Worm (Caenorhabditis elegans) whole organism, L4 larva: ENCODE data around the gene T28A11.20.

ENCODE experiments used
- F37D6.2 ChIP-seq: sonication (generic microtip); optimal IDR thresholded peaks from 2 replicates; lab custom pipeline; 2016; ENCODE audit warnings: mild to moderate bottlenecking, missing genetic modification characterization, missing compliant biosample characterization
- F44E2.7 ChIP-seq: fragments of 200-800 bp; sonication (Bioruptor generic); IDR thresholded peaks from 2 replicates; pipeline ENCODE4 v2.1.2; 2022; ENCODE audit warnings: missing genetic modification characterization, missing compliant biosample characterization
- F49E8.2 ChIP-seq: sonication (generic microtip); optimal IDR thresholded peaks from 2 replicates; lab custom pipeline; 2016; ENCODE audit warnings: missing compliant biosample characterization, mild to moderate bottlenecking, missing genetic modification characterization, borderline replicate concordance
- R02D3.7 ChIP-seq: fragments of 150-350 bp; sonication (generic microtip); optimal IDR thresholded peaks from 3 replicates; lab custom pipeline; 2014; ENCODE audit warnings: missing biosample characterization, missing genetic modification characterization
- T20F7.1 ChIP-seq: fragments of 200-800 bp; sonication (Bioruptor generic); optimal IDR thresholded peaks from 2 replicates; lab custom pipeline; 2018; ENCODE audit warnings: mild to moderate bottlenecking, missing genetic modification characterization, missing compliant biosample characterization
- aha-1 ChIP-seq: fragments of 150-350 bp; peaks from one replicate; lab custom pipeline; 2014; ENCODE audit warnings: missing biosample characterization, missing genetic modification characterization
- arid-1 ChIP-seq: fragments of 200-800 bp; sonication (Bioruptor generic); conservative IDR thresholded peaks from 2 replicates; pipeline ENCODE4 v1.3.6; 2022; ENCODE audit warnings: missing genetic modification reagents, missing genetic modification characterization, missing compliant biosample characterization
- ceh-28 ChIP-seq: fragments of 150-350 bp; optimal IDR thresholded peaks from 2 replicates; lab custom pipeline; 2014; ENCODE audit warnings: missing biosample characterization, missing genetic modification reagents, missing genetic modification characterization
- ceh-32 ChIP-seq: sonication (generic microtip); optimal IDR thresholded peaks from 2 replicates; lab custom pipeline; 2016; ENCODE audit warnings: mild to moderate bottlenecking, missing genetic modification characterization, missing compliant biosample characterization; ENCODE audit not compliant: poor library complexity
- ceh-44 ChIP-seq: fragments of 200-800 bp; sonication (Bioruptor generic); IDR thresholded peaks from 2 replicates; pipeline ENCODE4 v1.3.6; 2022; ENCODE audit warnings: missing genetic modification reagents, missing genetic modification characterization, missing compliant biosample characterization
- ceh-62 ChIP-seq: sonication (generic microtip); optimal IDR thresholded peaks from 2 replicates; lab custom pipeline; 2017; ENCODE audit warnings: missing biosample characterization, missing genetic modification characterization
- ceh-82 ChIP-seq: sonication (generic microtip); optimal IDR thresholded peaks from 2 replicates; lab custom pipeline; 2017; ENCODE audit warnings: missing biosample characterization, missing genetic modification characterization
- ctbp-1 ChIP-seq: fragments of 200-800 bp; sonication (Bioruptor generic); IDR thresholded peaks from 2 replicates; pipeline ENCODE4 v1.3.6; 2022; ENCODE audit warnings: missing genetic modification reagents, missing genetic modification characterization, missing compliant biosample characterization
- daf-12 ChIP-seq: fragments of 150-350 bp; optimal IDR thresholded peaks from 2 replicates; lab custom pipeline; 2014; ENCODE audit warnings: missing biosample characterization, missing genetic modification reagents, missing genetic modification characterization
- daf-16 ChIP-seq, 3 experiments: sonication (generic microtip); optimal IDR thresholded peaks; 2 replicates each; lab custom pipeline; 2016 to 2017; ENCODE audit warnings: missing genetic modification characterization in 3 of 3, missing genetic modification reagents in 3 of 3, mild to moderate bottlenecking in 2 of 3, missing compliant biosample characterization in 2 of 3, missing biosample characterization in 1 of 3, moderate library complexity in 1 of 3
- dmd-8 ChIP-seq: fragments of 200-800 bp; sonication (Bioruptor generic); IDR thresholded peaks from 2 replicates; pipeline ENCODE4 v1.3.6; 2022; ENCODE audit warnings: missing genetic modification characterization, missing compliant biosample characterization
- gei-8 ChIP-seq: fragments of 200-800 bp; sonication (Bioruptor generic); optimal IDR thresholded peaks from 2 replicates; lab custom pipeline; 2018; ENCODE audit warnings: mild to moderate bottlenecking, missing genetic modification characterization, missing compliant biosample characterization
- hlh-30 ChIP-seq: sonication (generic microtip); optimal IDR thresholded peaks from 2 replicates; lab custom pipeline; 2017; ENCODE audit warnings: antibody characterized with exemption, mild to moderate bottlenecking, missing genetic modification characterization, missing compliant biosample characterization; ENCODE audit not compliant: insufficient read depth
- lim-7 ChIP-seq: fragments of 200-800 bp; sonication (Bioruptor generic); IDR thresholded peaks from 2 replicates; pipeline ENCODE4 v1.3.6; 2022; ENCODE audit warnings: missing genetic modification characterization, missing compliant biosample characterization
- lin-38 ChIP-seq: fragments of 200-800 bp; sonication (Bioruptor generic); IDR thresholded peaks from 2 replicates; pipeline ENCODE4 v1.3.6; 2022; ENCODE audit warnings: missing genetic modification reagents, missing genetic modification characterization, missing compliant biosample characterization
- lin-39 ChIP-seq: fragments of 150-350 bp; optimal IDR thresholded peaks from 2 replicates; lab custom pipeline; 2014; ENCODE audit warnings: missing biosample characterization, missing genetic modification reagents, missing genetic modification characterization
- madf-5 ChIP-seq, 2 experiments: fragments of 200-800 bp; sonication (Bioruptor generic); IDR thresholded peaks; 2 replicates each; pipeline ENCODE4 v1.3.6; 2022; ENCODE audit warnings: missing compliant biosample characterization in 2 of 2, missing genetic modification characterization in 2 of 2
- mdl-1 ChIP-seq, 2 experiments: fragments of 150-350 bp in 1 of 2; sonication (generic microtip) in 1 of 2; optimal IDR thresholded peaks; 2 replicates each; lab custom pipeline; 2014 to 2017; ENCODE audit warnings: missing biosample characterization in 2 of 2, missing genetic modification characterization in 2 of 2
- mxl-2 ChIP-seq: fragments of 200-800 bp; sonication (Bioruptor generic); conservative IDR thresholded peaks from 2 replicates; pipeline ENCODE4 v1.3.6; 2022; ENCODE audit warnings: missing genetic modification reagents, missing genetic modification characterization, missing compliant biosample characterization
- nhr-10 ChIP-seq: fragments of 150-350 bp; optimal IDR thresholded peaks from 2 replicates; lab custom pipeline; 2014; ENCODE audit warnings: missing biosample characterization, missing genetic modification characterization
- nhr-111 ChIP-seq: fragments of 200-800 bp; sonication (Bioruptor generic); optimal IDR thresholded peaks from 2 replicates; lab custom pipeline; 2018; ENCODE audit warnings: mild to moderate bottlenecking, missing genetic modification characterization, missing compliant biosample characterization
- nhr-28 ChIP-seq: fragments of 150-350 bp; optimal IDR thresholded peaks from 2 replicates; lab custom pipeline; 2014; ENCODE audit warnings: missing biosample characterization, missing genetic modification characterization
- nhr-6 ChIP-seq: fragments of 150-350 bp; optimal IDR thresholded peaks from 2 replicates; lab custom pipeline; 2014; ENCODE audit warnings: missing biosample characterization, missing genetic modification characterization
- nhr-76 ChIP-seq: fragments of 150-350 bp; optimal IDR thresholded peaks from 2 replicates; lab custom pipeline; 2014; ENCODE audit warnings: missing biosample characterization, missing genetic modification characterization
- rbr-2 ChIP-seq: sonication (generic microtip); optimal IDR thresholded peaks from 2 replicates; lab custom pipeline; 2016; ENCODE audit warnings: missing genotype, missing genetic modification characterization, missing compliant biosample characterization
- sdz-12 ChIP-seq: fragments of 200-800 bp; sonication (Bioruptor generic); optimal IDR thresholded peaks from 2 replicates; lab custom pipeline; 2018; ENCODE audit warnings: mild to moderate bottlenecking, missing genetic modification characterization, missing compliant biosample characterization
- set-16 ChIP-seq: fragments of 200-800 bp; sonication (Bioruptor generic); IDR thresholded peaks from 2 replicates; pipeline ENCODE4 v1.3.6; 2022; ENCODE audit warnings: missing genetic modification reagents, missing genetic modification characterization, missing compliant biosample characterization
- snpc-1.2 ChIP-seq: fragments of 200-800 bp; sonication (Bioruptor generic); IDR thresholded peaks from 2 replicates; pipeline ENCODE4 v1.3.6; 2022; ENCODE audit warnings: missing genetic modification reagents, missing genetic modification characterization, missing compliant biosample characterization
- tra-1 ChIP-seq: fragments of 200-800 bp; sonication (Bioruptor generic); IDR thresholded peaks from 2 replicates; pipeline ENCODE4 v1.3.6; 2022; ENCODE audit warnings: missing genetic modification reagents, missing genetic modification characterization, missing compliant biosample characterization
- unc-62 ChIP-seq, 3 experiments: fragments of 150-350 bp in 1 of 3; sonication (generic microtip); optimal IDR thresholded peaks in 2 of 3; peaks in 1 of 3; 1 replicate in 1 of 3; 2 replicates in 2 of 3; lab custom pipeline; 2014 to 2017; ENCODE audit warnings: missing biosample characterization in 3 of 3, missing genetic modification characterization in 3 of 3, missing genetic modification reagents in 3 of 3, missing genotype in 1 of 3
- vab-7 ChIP-seq: fragments of 200-800 bp; sonication (Bioruptor generic); IDR thresholded peaks from 2 replicates; pipeline ENCODE4 v1.3.6; 2022; ENCODE audit warnings: missing genetic modification reagents, missing genetic modification characterization, missing compliant biosample characterization
- zfp-3 ChIP-seq: fragments of 200-800 bp; sonication (Bioruptor generic); conservative IDR thresholded peaks from 2 replicates; pipeline ENCODE4 v1.3.6; 2022; ENCODE audit warnings: missing genetic modification reagents, missing genetic modification characterization, missing compliant biosample characterization
- zip-11 ChIP-seq: fragments of 200-800 bp; sonication (Bioruptor generic); IDR thresholded peaks from 2 replicates; pipeline ENCODE4 v1.3.6; 2022; ENCODE audit warnings: missing genetic modification characterization, missing compliant biosample characterization

The T28A11.20 gene

ce11 chrV:3297764-3298163 lies 24.7 kb upstream of the T28A11.20 start, which contains the start of gene srx-122:
Gene srx-122 (minus strand): TSS chrV:3297864.
- TF ChIP-seq ctbp-1, result no peak
- TF ChIP-seq arid-1 (GFP tag; lab: Robert Waterston, UW), result no peak
- TF ChIP-seq F37D6.2, result no peak
- TF ChIP-seq daf-12 (tag; lab: Kevin White, UChicago), result no peak
- TF ChIP-seq mxl-2 (GFP tag; lab: Robert Waterston, UW), result no peak
- no peak for TF ChIP-seq dmd-8
- no peak for TF ChIP-seq zip-11 (GFP tag; lab: Robert Waterston, UW)
- no peak for TF ChIP-seq ceh-28 (tag; lab: Kevin White, UChicago)
- no peak for TF ChIP-seq lin-39
- no peak for TF ChIP-seq madf-5 (GFP tag; IDR thresholded peaks at IDR 0.05; lab: Robert Waterston, UW)
- TF ChIP-seq nhr-111 (GFP tag; lab: Kevin White, UChicago), result no peak
- TF ChIP-seq nhr-28 (tag; lab: Kevin White, UChicago), result no peak
- TF ChIP-seq R02D3.7, result no peak
- TF ChIP-seq gei-8, result no peak
- TF ChIP-seq nhr-76, result no peak
- no peak for TF ChIP-seq set-16 (GFP tag; lab: Robert Waterston, UW)
- no peak for TF ChIP-seq ceh-44 (GFP tag; lab: Robert Waterston, UW)

DNA sequence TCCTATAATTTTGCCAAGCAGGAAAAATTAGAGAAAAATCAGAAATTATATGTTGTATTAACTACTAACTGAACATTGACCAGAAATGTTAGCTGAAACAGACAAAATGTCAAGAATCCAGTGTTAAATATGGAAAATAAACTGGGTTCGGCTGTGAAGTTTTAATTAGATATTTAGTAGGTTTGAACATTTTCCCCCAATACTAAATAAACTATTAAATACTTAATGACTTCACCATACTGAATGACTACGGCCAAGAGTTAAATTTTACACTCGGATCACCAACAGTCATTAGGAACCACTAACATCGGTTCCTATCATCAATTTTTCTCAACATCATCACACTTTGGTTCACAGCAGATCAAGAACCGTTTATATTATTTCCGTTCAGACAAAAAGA lies 22.3 kb upstream of the T28A11.20 start:
- TF ChIP-seq F49E8.2 (tag; lab: Kevin White, UChicago) (no peak), ceh-62 (tag; lab: Kevin White, UChicago) (no peak), ceh-32 (no peak), unc-62 (GFP tag; optimal IDR thresholded peaks at IDR 0.05 in 1 of 2; lab: Kevin White, UChicago) (peak in 1 of 2 experiments; percentile 94), unc-62 (tag; optimal IDR thresholded peaks at IDR 0.05; lab: Kevin White, UChicago) (no peak), nhr-10 (tag; lab: Kevin White, UChicago) (no peak), hlh-30 (tag; lab: Kevin White, UChicago) (no peak)

DNA sequence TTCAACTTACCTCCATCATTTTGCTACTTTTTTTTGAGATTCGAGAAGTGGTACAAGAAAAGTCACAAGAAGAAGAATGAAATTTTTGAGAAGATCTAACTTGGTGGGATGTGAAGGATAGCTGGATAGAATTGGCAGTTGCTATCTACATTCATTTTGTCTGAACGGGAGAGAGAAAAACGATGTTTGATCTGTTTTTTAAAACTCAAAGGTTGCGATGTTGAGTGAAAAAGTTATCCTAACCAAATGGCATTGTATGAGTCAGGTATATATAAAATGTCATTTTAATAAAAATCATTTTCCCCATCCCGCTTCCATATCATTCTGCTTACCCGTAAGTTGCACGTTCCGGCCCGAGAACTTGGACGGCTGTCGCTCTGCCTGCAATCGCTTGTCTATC lies 16.2 kb upstream of the T28A11.20 start, which contains the start of gene F35F10.6:
Gene F35F10.6 (minus strand): TSS at position 101 of the 400 bp plus-strand sequence.
- TF ChIP-seq aha-1 (tag; lab: Kevin White, UChicago) (no peak), ceh-82 (tag; lab: Kevin White, UChicago) (no peak), nhr-6 (tag; lab: Kevin White, UChicago) (no peak), snpc-1.2 (no peak), mdl-1 (tag; optimal IDR thresholded peaks at IDR 0.05; lab: Kevin White, UChicago) (no peak)

- TF ChIP-seq madf-5 (GFP tag; IDR thresholded peaks at IDR 0.05; lab: Robert Waterston, UW) (0 out of 4 replicates have a peak, but pooled peaks of 1 of the 2 experiments have one; percentile 13), aha-1 (tag; lab: Kevin White, UChicago) (peak; percentile 34), lim-7 (GFP tag; lab: Robert Waterston, UW) (no peak)
Observed at ce11 chrV:3288134-3288533, 15.1 kb upstream of the T28A11.20 start.

ce11 chrV:3287330-3287729 lies 14.3 kb upstream of the T28A11.20 start, which contains the start of gene F35F10.7:
Gene F35F10.7 (minus strand): TSS chrV:3287430.
- TF ChIP-seq ctbp-1 (no peak), F44E2.7 (GFP tag; lab: Robert Waterston, UW) (no peak), zfp-3 (GFP tag; lab: Robert Waterston, UW) (no peak), daf-16 (GFP tag; optimal IDR thresholded peaks at IDR 0.05; lab: Kevin White, UChicago) (no peak), daf-16 (tag; optimal IDR thresholded peaks at IDR 0.05; lab: Kevin White, UChicago) (no peak), lin-38 (GFP tag; lab: Robert Waterston, UW) (no peak), mxl-2 (GFP tag; lab: Robert Waterston, UW) (no peak), rbr-2 (tag; lab: Kevin White, UChicago) (no peak), vab-7 (GFP tag; lab: Robert Waterston, UW) (no peak), tra-1 (GFP tag; lab: Robert Waterston, UW) (no peak), nhr-28 (tag; lab: Kevin White, UChicago) (no peak), T20F7.1 (no peak), sdz-12 (no peak)
